Worm (Caenorhabditis elegans) whole organism, early embryonic: ENCODE results near the gene nekl-3.

Experiments
- F13C5.2 ChIP-seq: sonication (generic microtip); optimal IDR thresholded peaks from 2 replicates; lab custom pipeline; 2017; ENCODE audit warnings: mild to moderate bottlenecking, missing genetic modification characterization, inconsistent platforms, missing compliant biosample characterization
- ama-1 ChIP-seq: fragments of 150-350 bp; optimal IDR thresholded peaks from 2 replicates; lab custom pipeline; 2014

- TF ChIP-seq F13C5.2, result no peak
- TF ChIP-seq ama-1, result no peak
These were observed 49.9 kb downstream of the nekl-3 start, which contains the start of gene zig-2 for ce11 chrX:12341338-12341737.
